Fruit fly (Drosophila melanogaster) whole organism, embryonic: ENCODE results near the gene P58IPK.

ENCODE experiments used
- Atf-2 ChIP-seq: fragments of 200-800 bp; sonication (Bioruptor generic); optimal IDR thresholded peaks from 2 replicates; lab custom pipeline; 2016; ENCODE audit warnings: missing biosample characterization, missing genetic modification characterization
- CG10147 ChIP-seq: fragments of 200-800 bp; sonication (Bioruptor generic); optimal IDR thresholded peaks from 2 replicates; lab custom pipeline; 2019; ENCODE audit warnings: missing biosample characterization, mild to moderate bottlenecking, missing genetic modification characterization, moderate library complexity
- CG10274 ChIP-seq: fragments of 200-800 bp; sonication (Bioruptor generic); optimal IDR thresholded peaks from 3 replicates; lab custom pipeline; 2017; ENCODE audit warnings: missing biosample characterization, mild to moderate bottlenecking, missing genetic modification characterization
- CG10366 ChIP-seq: fragments of 200-800 bp; sonication (Bioruptor generic); IDR thresholded peaks from 2 replicates; pipeline ENCODE4 v1.3.6; 2022; ENCODE audit warnings: missing biosample characterization, missing genetic modification characterization
- CG10462 ChIP-seq: fragments of 200-800 bp; sonication (Bioruptor generic); optimal IDR thresholded peaks from 2 replicates; lab custom pipeline; 2016; ENCODE audit warnings: missing biosample characterization, missing genetic modification characterization
- CG12219 ChIP-seq: fragments of 200-800 bp; sonication (Bioruptor generic); optimal IDR thresholded peaks from 3 replicates; lab custom pipeline; 2018; ENCODE audit warnings: missing biosample characterization, mild to moderate bottlenecking, missing genetic modification characterization
- CG12942 ChIP-seq: fragments of 200-800 bp; sonication (Bioruptor generic); optimal IDR thresholded peaks from 3 replicates; lab custom pipeline; 2016; ENCODE audit warnings: missing biosample characterization, missing genetic modification characterization
- CG15073 ChIP-seq: fragments of 200-800 bp; sonication (Bioruptor generic); optimal IDR thresholded peaks from 2 replicates; lab custom pipeline; 2016; ENCODE audit warnings: missing biosample characterization, missing genetic modification characterization
- CG1792 ChIP-seq: fragments of 200-800 bp; sonication (Bioruptor generic); optimal IDR thresholded peaks from 2 replicates; lab custom pipeline; 2016; ENCODE audit warnings: missing biosample characterization, missing genetic modification characterization
- CG2202 ChIP-seq: fragments of 200-800 bp; sonication (Bioruptor generic); optimal IDR thresholded peaks from 2 replicates; lab custom pipeline; 2018; ENCODE audit warnings: missing biosample characterization, mild to moderate bottlenecking, missing genetic modification characterization
- CG31441 ChIP-seq: fragments of 200-800 bp; sonication (Bioruptor generic); IDR thresholded peaks from 2 replicates; pipeline ENCODE4 v1.3.6; 2022; ENCODE audit warnings: missing biosample characterization, missing genetic modification characterization
- CG3995 ChIP-seq: fragments of 200-800 bp; sonication (Bioruptor generic); optimal IDR thresholded peaks from 3 replicates; lab custom pipeline; 2016; ENCODE audit warnings: missing biosample characterization, missing genetic modification characterization
- CG42726 ChIP-seq: fragments of 200-800 bp; sonication (Bioruptor generic); IDR thresholded peaks from 2 replicates; pipeline ENCODE4 v1.3.6; 2022; ENCODE audit warnings: missing biosample characterization, missing genetic modification characterization; ENCODE audit not compliant: partially characterized antibody
- CG6254 ChIP-seq: fragments of 200-800 bp; sonication (Bioruptor generic); optimal IDR thresholded peaks from 3 replicates; lab custom pipeline; 2017; ENCODE audit warnings: mild to moderate bottlenecking, missing biosample characterization, missing genetic modification reagents, missing genetic modification characterization
- CG6813 ChIP-seq: fragments of 200-800 bp; sonication (Bioruptor generic); optimal IDR thresholded peaks from 2 replicates; lab custom pipeline; 2017; ENCODE audit warnings: missing biosample characterization, missing genetic modification characterization, mild to moderate bottlenecking, moderate library complexity, missing genetic modification reagents
- CG6854 ChIP-seq: fragments of 200-800 bp; sonication (Bioruptor generic); optimal IDR thresholded peaks from 3 replicates; lab custom pipeline; 2017; ENCODE audit warnings: missing biosample characterization, mild to moderate bottlenecking, missing genetic modification characterization
- CG8478 ChIP-seq: fragments of >200 bp; optimal IDR thresholded peaks from 2 replicates; lab custom pipeline; 2018
- CG9817 ChIP-seq: fragments of 200-800 bp; sonication (Bioruptor generic); optimal IDR thresholded peaks from 2 replicates; lab custom pipeline; 2018; ENCODE audit warnings: missing biosample characterization, mild to moderate bottlenecking, missing genetic modification characterization, moderate library complexity
- E2f2 ChIP-seq: fragments of 200-800 bp; sonication (Bioruptor generic); IDR thresholded peaks from 2 replicates; pipeline ENCODE4 v1.3.6; 2022; ENCODE audit warnings: missing biosample characterization, missing genetic modification characterization
- Gug ChIP-seq: fragments of 200-800 bp; sonication (Bioruptor generic); IDR thresholded peaks from 4 replicates; pipeline ENCODE4 v1.3.6; 2022; ENCODE audit warnings: missing biosample characterization, missing genetic modification characterization
- HmgZ ChIP-seq: fragments of 200-800 bp; sonication (Bioruptor generic); optimal IDR thresholded peaks from 2 replicates; lab custom pipeline; 2018; ENCODE audit warnings: missing biosample characterization, mild to moderate bottlenecking, missing genetic modification characterization
- Neu2 ChIP-seq: fragments of 200-800 bp; sonication (Bioruptor generic); optimal IDR thresholded peaks from 3 replicates; lab custom pipeline; 2016; ENCODE audit warnings: missing biosample characterization, missing genetic modification characterization, borderline replicate concordance
- Nf-YC ChIP-seq: fragments of 200-800 bp; optimal IDR thresholded peaks from 3 replicates; lab custom pipeline; 2019; ENCODE audit warnings: missing biosample characterization, mild to moderate bottlenecking, missing genetic modification characterization, moderate library complexity
- Trl ChIP-seq, 3 experiments: fragments of >200 bp in 2 of 3; fragments of 200-800 bp in 1 of 3; sonication (Bioruptor generic) in 1 of 3; optimal IDR thresholded peaks; 2 replicates in 1 of 3; 3 replicates in 2 of 3; lab custom pipeline; 2016 to 2017; ENCODE audit warnings: missing biosample characterization in 1 of 3, missing genetic modification characterization in 1 of 3
- Usf ChIP-seq: fragments of 200-800 bp; sonication (Bioruptor generic); optimal IDR thresholded peaks from 2 replicates; lab custom pipeline; 2017; ENCODE audit warnings: missing genotype, missing biosample characterization, missing genetic modification characterization
- abd-A ChIP-seq: fragments of 200-800 bp; sonication (Bioruptor generic); optimal IDR thresholded peaks from 3 replicates; lab custom pipeline; 2019; ENCODE audit warnings: missing biosample characterization, mild to moderate bottlenecking, missing genetic modification characterization, moderate library complexity
- ac ChIP-seq: fragments of 200-800 bp; sonication (Bioruptor generic); optimal IDR thresholded peaks from 3 replicates; lab custom pipeline; 2017; ENCODE audit warnings: missing biosample characterization, mild to moderate bottlenecking, missing genetic modification characterization
- cg ChIP-seq: fragments of 200-800 bp; sonication (Bioruptor generic); optimal IDR thresholded peaks from 3 replicates; lab custom pipeline; 2019; ENCODE audit warnings: missing biosample characterization, mild to moderate bottlenecking, missing genetic modification characterization, moderate library complexity
- chm ChIP-seq: fragments of 200-800 bp; sonication (Bioruptor generic); IDR thresholded peaks from 2 replicates; pipeline ENCODE4 v1.3.6; 2022; ENCODE audit warnings: missing biosample characterization, missing genetic modification characterization
- cwo ChIP-seq: fragments of 200-800 bp; sonication (Bioruptor generic); optimal IDR thresholded peaks from 3 replicates; lab custom pipeline; 2017; ENCODE audit warnings: missing biosample characterization, missing genetic modification characterization, mild to moderate bottlenecking, moderate library complexity, missing genetic modification reagents
- disco-r ChIP-seq: fragments of 200-800 bp; sonication (Bioruptor generic); optimal IDR thresholded peaks from 2 replicates; lab custom pipeline; 2016; ENCODE audit warnings: missing biosample characterization, missing genetic modification characterization
- dysf ChIP-seq: fragments of 200-800 bp; sonication (Bioruptor generic); IDR thresholded peaks from 3 replicates; pipeline ENCODE4 v1.3.6; 2022; ENCODE audit warnings: missing biosample characterization, missing genetic modification characterization
- emc ChIP-seq: fragments of 200-800 bp; sonication (Bioruptor generic); optimal IDR thresholded peaks from 2 replicates; lab custom pipeline; 2016; ENCODE audit warnings: missing biosample characterization, missing genetic modification characterization
- fd102C ChIP-seq: fragments of 200-800 bp; sonication (Bioruptor generic); optimal IDR thresholded peaks from 2 replicates; lab custom pipeline; 2018; ENCODE audit warnings: missing biosample characterization, mild to moderate bottlenecking, missing genetic modification characterization, moderate library complexity
- fru ChIP-seq: fragments of >200 bp; optimal IDR thresholded peaks from 2 replicates; lab custom pipeline; 2017
- fu2 ChIP-seq: fragments of 200-800 bp; sonication (Bioruptor generic); optimal IDR thresholded peaks from 2 replicates; lab custom pipeline; 2016; ENCODE audit warnings: missing biosample characterization, missing genetic modification characterization
- gem ChIP-seq: fragments of 200-800 bp; sonication (Bioruptor generic); optimal IDR thresholded peaks from 2 replicates; lab custom pipeline; 2019; ENCODE audit warnings: missing biosample characterization, mild to moderate bottlenecking, missing genetic modification characterization, moderate library complexity
- kah ChIP-seq: fragments of 200-800 bp; sonication (Bioruptor generic); optimal IDR thresholded peaks from 2 replicates; lab custom pipeline; 2018; ENCODE audit warnings: missing biosample characterization, mild to moderate bottlenecking, missing genetic modification characterization
- lola ChIP-seq, 3 experiments: fragments of >200 bp in 2 of 3; fragments of 200-800 bp in 1 of 3; sonication (Bioruptor generic) in 1 of 3; optimal IDR thresholded peaks; 2 replicates each; lab custom pipeline; 2017 to 2019; ENCODE audit warnings: missing biosample characterization in 3 of 3, missing genetic modification characterization in 3 of 3, mild to moderate bottlenecking in 1 of 3, moderate library complexity in 1 of 3
- mam ChIP-seq: fragments of 200-800 bp; sonication (Bioruptor generic); optimal IDR thresholded peaks from 3 replicates; lab custom pipeline; 2016; ENCODE audit warnings: missing biosample characterization, missing genetic modification characterization
- nerfin-2 ChIP-seq: fragments of 200-800 bp; sonication (Bioruptor generic); IDR thresholded peaks from 2 replicates; pipeline ENCODE4 v1.3.6; 2022; ENCODE audit warnings: missing biosample characterization, missing genetic modification characterization; ENCODE audit not compliant: partially characterized antibody
- pb ChIP-seq: fragments of 200-800 bp; sonication (Bioruptor generic); optimal IDR thresholded peaks from 3 replicates; lab custom pipeline; 2016; ENCODE audit warnings: missing biosample characterization, missing genetic modification characterization
- repo ChIP-seq: fragments of 200-800 bp; sonication (Bioruptor generic); optimal IDR thresholded peaks from 2 replicates; lab custom pipeline; 2016; ENCODE audit warnings: missing biosample characterization, missing genetic modification characterization
- run ChIP-seq: fragments of 200-800 bp; sonication (Bioruptor generic); optimal IDR thresholded peaks from 3 replicates; lab custom pipeline; 2018; ENCODE audit warnings: missing biosample characterization, mild to moderate bottlenecking, missing genetic modification characterization
- seq ChIP-seq: fragments of 200-800 bp; sonication (Bioruptor generic); IDR thresholded peaks from 2 replicates; pipeline ENCODE4 v1.3.6; 2022; ENCODE audit warnings: missing biosample characterization, missing genetic modification characterization
- sima ChIP-seq: fragments of 200-800 bp; sonication (Bioruptor generic); optimal IDR thresholded peaks from 2 replicates; lab custom pipeline; 2016; ENCODE audit warnings: missing biosample characterization, missing genetic modification characterization
- tx ChIP-seq: fragments of 200-800 bp; sonication (Bioruptor generic); optimal IDR thresholded peaks from 2 replicates; lab custom pipeline; 2016; ENCODE audit warnings: missing biosample characterization, missing genetic modification characterization
- wor ChIP-seq: fragments of 200-800 bp; sonication (Bioruptor generic); IDR thresholded peaks from 2 replicates; pipeline ENCODE4 v1.3.6; 2022; ENCODE audit warnings: missing biosample characterization, missing genetic modification characterization
- z ChIP-seq: fragments of 200-800 bp; sonication (Bioruptor generic); IDR thresholded peaks from 3 replicates; pipeline ENCODE4 v1.3.6; 2022; ENCODE audit warnings: missing biosample characterization, missing genetic modification characterization
- zf30C ChIP-seq: fragments of 200-800 bp; sonication (Bioruptor generic); optimal IDR thresholded peaks from 3 replicates; lab custom pipeline; 2018; ENCODE audit warnings: missing biosample characterization, mild to moderate bottlenecking, missing genetic modification characterization
- zfh2 ChIP-seq: fragments of 200-800 bp; sonication (Bioruptor generic); optimal IDR thresholded peaks from 2 replicates; lab custom pipeline; 2016; ENCODE audit warnings: missing biosample characterization, missing genetic modification characterization

Gene P58IPK

dm6 chr3R:9550265-9551012, 36.3 kb upstream of the P58IPK start (continued):
- TF ChIP-seq run (tag; lab: Kevin White, UChicago), result no peak
- TF ChIP-seq abd-A (tag; lab: Kevin White, UChicago), result no peak
- no peak for TF ChIP-seq mam (GFP tag; lab: Kevin White, UChicago)
- TF ChIP-seq seq, result no peak
- TF ChIP-seq chm (GFP tag; lab: Robert Waterston, UW), result no peak
- TF ChIP-seq ac, result no peak
- TF ChIP-seq wor (GFP tag; lab: Robert Waterston, UW), result no peak
- TF ChIP-seq fu2 (GFP tag; lab: Kevin White, UChicago), result no peak
- no peak for TF ChIP-seq CG42726 (GFP tag; lab: Robert Waterston, UW)
- no peak for TF ChIP-seq CG12942
- no peak for TF ChIP-seq Gug (GFP tag; lab: Robert Waterston, UW)
- no peak for TF ChIP-seq zfh2 (GFP tag; lab: Kevin White, UChicago)
- TF ChIP-seq Usf (GFP tag; lab: Kevin White, UChicago), result no peak
- TF ChIP-seq kah (GFP tag; lab: Kevin White, UChicago), result peak; percentile 1
- no peak for TF ChIP-seq Neu2
- no peak for TF ChIP-seq CG31441 (GFP tag; lab: Robert Waterston, UW)
- TF ChIP-seq cwo (GFP tag; lab: Kevin White, UChicago), result no peak
- TF ChIP-seq disco-r (GFP tag; lab: Kevin White, UChicago), result no peak
- peak; percentile 99 to 100 for TF ChIP-seq Trl (optimal IDR thresholded peaks at IDR 0.05; lab: Kevin White, UChicago)
- TF ChIP-seq Trl (GFP tag; optimal IDR thresholded peaks at IDR 0.05; lab: Kevin White, UChicago), result peak; percentile 66
- no peak for TF ChIP-seq sima (GFP tag; lab: Kevin White, UChicago)
- no peak for TF ChIP-seq fru
- no peak for TF ChIP-seq CG10274 (GFP tag; lab: Kevin White, UChicago)
- TF ChIP-seq fd102C (GFP tag; lab: Kevin White, UChicago), result no peak
- TF ChIP-seq CG10366 (GFP tag; lab: Robert Waterston, UW), result no peak
- TF ChIP-seq CG3995 (GFP tag; lab: Kevin White, UChicago), result no peak
- TF ChIP-seq repo (GFP tag; lab: Kevin White, UChicago), result no peak
- TF ChIP-seq cg (GFP tag; lab: Kevin White, UChicago), result peak; percentile 95
- TF ChIP-seq CG15073 (GFP tag; lab: Kevin White, UChicago), result no peak
- no peak for TF ChIP-seq tx (GFP tag; lab: Kevin White, UChicago)
- TF ChIP-seq CG10147, result no peak
- TF ChIP-seq nerfin-2 (GFP tag; lab: Robert Waterston, UW), result no peak
- TF ChIP-seq gem (tag; lab: Kevin White, UChicago), result no peak
- no peak for TF ChIP-seq Atf-2 (GFP tag; lab: Kevin White, UChicago)
- TF ChIP-seq Nf-YC (tag; lab: Kevin White, UChicago), result no peak
- no peak for TF ChIP-seq CG12219
- TF ChIP-seq CG8478 (lab: Kevin White, UChicago), result no peak
- TF ChIP-seq CG2202 (tag; lab: Kevin White, UChicago), result peak; percentile 22
- TF ChIP-seq z (GFP tag; lab: Robert Waterston, UW), result no peak
- no peak for TF ChIP-seq zf30C (GFP tag; lab: Kevin White, UChicago)
- no peak for TF ChIP-seq pb (GFP tag; lab: Kevin White, UChicago)
- no peak for TF ChIP-seq CG1792 (GFP tag; lab: Kevin White, UChicago)
- TF ChIP-seq CG6854 (GFP tag; lab: Kevin White, UChicago), result no peak
- TF ChIP-seq dysf, result no peak
- TF ChIP-seq HmgZ, result no peak
- TF ChIP-seq CG10462 (GFP tag; lab: Kevin White, UChicago), result no peak
- TF ChIP-seq E2f2 (GFP tag; lab: Robert Waterston, UW), result no peak
- no peak for TF ChIP-seq CG6813 (GFP tag; lab: Kevin White, UChicago)
- TF ChIP-seq CG6254 (GFP tag; lab: Kevin White, UChicago), result peak; percentile 26
- no peak for TF ChIP-seq CG9817 (tag; lab: Kevin White, UChicago)
- no peak for TF ChIP-seq emc (GFP tag; lab: Kevin White, UChicago)
- no peak for TF ChIP-seq lola (GFP tag; optimal IDR thresholded peaks at IDR 0.05; lab: Kevin White, UChicago)
